Worm (Caenorhabditis elegans): ENCODE measurements around the gene Y51H7C.41.
"Not testable (repeated sequence)": the region's sequence is repeated elsewhere in the genome, so short reads cannot be mapped to it uniquely, and the experiment has no call there.

DNA sequence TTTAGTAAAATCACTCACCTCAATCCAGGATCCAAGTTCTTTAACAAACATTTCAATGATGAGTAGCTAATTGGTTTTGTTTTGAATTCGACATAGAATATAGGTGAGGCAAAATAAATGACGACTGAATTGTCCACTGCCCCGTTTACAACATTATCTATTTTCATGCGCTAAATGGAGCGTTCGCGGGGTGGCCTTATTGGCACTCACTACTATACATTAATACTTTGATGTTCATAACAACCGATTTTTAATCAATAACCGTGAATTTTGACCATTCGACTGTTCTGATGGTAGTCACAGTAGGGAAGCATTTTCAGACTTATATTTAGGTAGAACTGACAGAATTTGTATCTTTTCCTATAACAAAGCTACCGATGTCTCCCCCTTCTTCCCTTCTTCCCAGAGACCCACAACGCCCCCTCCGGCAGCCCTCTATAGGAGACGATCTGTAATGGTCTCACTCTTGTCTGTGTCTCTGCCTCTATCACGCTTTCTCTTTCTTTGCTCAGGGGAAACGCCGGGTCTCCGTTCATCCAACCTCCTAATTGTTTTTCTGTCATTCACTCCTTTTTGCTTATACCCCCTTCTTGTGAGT, 43.7 kb downstream of the Y51H7C.41 start, which contains the start of gene Y51H7C.12:
- TF ChIP-seq flt-1 (GFP tag; IDR thresholded peaks at IDR 0.05); ref-1 (GFP tag; conservative IDR thresholded peaks at IDR 0.05); med-1 (GFP tag; optimal IDR thresholded peaks at IDR 0.05; ENCODE audit: insufficient read depth); tab-1 (GFP tag; IDR thresholded peaks at IDR 0.05); ztf-23 (GFP tag; IDR thresholded peaks at IDR 0.05); klf-2 (GFP tag; conservative IDR thresholded peaks at IDR 0.05); T22C8.4 (GFP tag; IDR thresholded peaks at IDR 0.05): not testable (repeated sequence)

Measured in whole organism, midembryonic.